Worm (Caenorhabditis elegans): Measurements from ENCODE around the gene ZK1010.2.

- TF ChIP-seq ceh-31 (tag; optimal IDR thresholded peaks at IDR 0.05) (peak; percentile 6), sox-2 (GFP tag; IDR thresholded peaks at IDR 0.05) (no peak), unc-86 (tag; optimal IDR thresholded peaks at IDR 0.05) (no peak), ttx-3 (tag; optimal IDR thresholded peaks at IDR 0.05) (no peak), elt-2 (tag; optimal IDR thresholded peaks at IDR 0.05) (no peak), dmd-4 (tag; optimal IDR thresholded peaks at IDR 0.05; ENCODE audit: borderline replicate concordance) (no peak), pqm-1 (tag; optimal IDR thresholded peaks at IDR 0.05) (no peak)
These were observed 45.8 kb downstream of the ZK1010.2 start, which contains the start of gene rbm-7 for ce11 chrIII:12931786-12932427.

Data from whole organism, late embryonic.